Worm (Caenorhabditis elegans) whole organism, L3 larva: Measurements from ENCODE around the gene F36D4.4.

Source experiments
- ama-1 ChIP-seq: fragments of 150-350 bp; optimal IDR thresholded peaks from 2 replicates; lab custom pipeline; 2018
- jun-1 ChIP-seq: fragments of 150-350 bp; optimal IDR thresholded peaks from 2 replicates; lab custom pipeline; 2014; ENCODE audit warnings: missing biosample characterization, missing genetic modification reagents, missing genetic modification characterization
- lin-39 ChIP-seq: fragments of 150-350 bp; optimal IDR thresholded peaks from 2 replicates; lab custom pipeline; 2018; ENCODE audit warnings: missing biosample characterization, missing genetic modification reagents, missing genetic modification characterization
- mdl-1 ChIP-seq: fragments of 150-350 bp; optimal IDR thresholded peaks from 2 replicates; lab custom pipeline; 2014; ENCODE audit warnings: missing biosample characterization, missing genetic modification characterization
- nhr-237 ChIP-seq: fragments of 150-350 bp; optimal IDR thresholded peaks from 2 replicates; lab custom pipeline; 2014; ENCODE audit warnings: missing biosample characterization, missing genetic modification characterization
- nhr-28 ChIP-seq: fragments of 150-350 bp; optimal IDR thresholded peaks from 2 replicates; lab custom pipeline; 2014; ENCODE audit warnings: missing biosample characterization, missing genetic modification characterization
- nhr-43 ChIP-seq: sonication (generic microtip); optimal IDR thresholded peaks from 2 replicates; lab custom pipeline; 2016; ENCODE audit warnings: mild to moderate bottlenecking, missing genetic modification characterization, missing compliant biosample characterization; ENCODE audit not compliant: poor library complexity, severe bottlenecking
- snpc-4 ChIP-seq: fragments of 150-350 bp; optimal IDR thresholded peaks from 2 replicates; lab custom pipeline; 2014; ENCODE audit warnings: missing biosample characterization, missing genetic modification characterization
- unc-62 ChIP-seq: fragments of 150-350 bp; sonication (generic microtip); optimal IDR thresholded peaks from 4 replicates; lab custom pipeline; 2014; ENCODE audit warnings: missing biosample characterization, missing genetic modification reagents, missing genetic modification characterization
- zag-1 ChIP-seq: fragments of 150-350 bp; optimal IDR thresholded peaks from 2 replicates; lab custom pipeline; 2014; ENCODE audit warnings: missing biosample characterization, missing genetic modification characterization
- ztf-11 ChIP-seq: fragments of 150-350 bp; optimal IDR thresholded peaks from 2 replicates; lab custom pipeline; 2014; ENCODE audit warnings: missing biosample characterization, missing genetic modification characterization

- TF ChIP-seq snpc-4 (no peak), unc-62 (GFP tag; lab: Kevin White, UChicago) (no peak), ztf-11 (no peak), nhr-43 (tag; lab: Kevin White, UChicago) (no peak), ama-1 (lab: Kevin White, UChicago) (no peak), zag-1 (tag; lab: Kevin White, UChicago) (no peak), mdl-1 (no peak), nhr-237 (tag; lab: Kevin White, UChicago) (no peak), lin-39 (no peak), jun-1 (no peak), nhr-28 (tag; lab: Kevin White, UChicago) (no peak)
Measured at ce11 chrV:9423539-9423938, 9.1 kb upstream of the F36D4.4 start.
